Worm (Caenorhabditis elegans) whole organism, midembryonic: ENCODE results near the gene mca-2.

Experiments used
- T22C8.4 ChIP-seq: fragments of 200-800 bp; sonication (Bioruptor generic); IDR thresholded peaks from 2 replicates; pipeline ENCODE4 v1.3.6; 2022; ENCODE audit warnings: missing genetic modification characterization, missing compliant biosample characterization
- cog-1 ChIP-seq: sonication (generic microtip); optimal IDR thresholded peaks from 2 replicates; lab custom pipeline; 2016; ENCODE audit warnings: missing genetic modification characterization, missing compliant biosample characterization
- flt-1 ChIP-seq: fragments of 200-800 bp; sonication (Bioruptor generic); IDR thresholded peaks from 2 replicates; pipeline ENCODE4 v1.3.6; 2022; ENCODE audit warnings: missing genetic modification characterization, missing compliant biosample characterization
- ref-1 ChIP-seq: fragments of 200-800 bp; sonication (Bioruptor generic); conservative IDR thresholded peaks from 2 replicates; pipeline ENCODE4 v1.3.6; 2022; ENCODE audit warnings: missing genetic modification reagents, missing genetic modification characterization, missing compliant biosample characterization
- tab-1 ChIP-seq: fragments of 200-800 bp; sonication (Bioruptor generic); IDR thresholded peaks from 2 replicates; pipeline ENCODE4 v1.3.6; 2022; ENCODE audit warnings: missing genetic modification characterization, missing compliant biosample characterization

DNA sequence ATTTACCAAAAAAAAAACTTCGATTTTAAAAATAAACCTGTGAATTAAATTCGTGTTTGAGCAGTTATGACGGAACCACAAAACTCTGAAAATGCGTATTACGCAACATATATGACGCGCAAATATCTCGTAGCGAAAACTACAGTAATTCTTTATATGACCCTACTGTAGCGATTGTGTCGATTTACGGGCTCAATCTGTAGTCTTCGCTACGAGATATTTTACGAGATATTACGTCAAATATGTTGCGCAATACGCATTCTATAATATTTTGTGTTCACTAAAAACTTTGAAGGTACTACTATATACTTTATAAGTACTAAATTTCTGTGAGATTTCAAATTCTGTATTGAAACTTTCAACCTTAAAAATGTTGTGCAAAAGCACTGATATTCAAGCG, 53.6 kb downstream of the mca-2 start:
- TF ChIP-seq tab-1 (GFP tag; lab: Robert Waterston, UW), result no peak
- no peak for TF ChIP-seq ref-1
- TF ChIP-seq flt-1 (GFP tag; lab: Robert Waterston, UW), result no peak
- TF ChIP-seq cog-1 (tag; lab: Kevin White, UChicago), result no peak
- TF ChIP-seq T22C8.4 (GFP tag; lab: Robert Waterston, UW), result no peak
